Worm (Caenorhabditis elegans) whole organism, L2 larva: Measurements from ENCODE around the gene sre-31.

ENCODE experiments used
- F13H6.1 ChIP-seq: sonication (generic microtip); optimal IDR thresholded peaks from 2 replicates; lab custom pipeline; 2016; ENCODE audit warnings: missing genetic modification characterization, missing compliant biosample characterization
- Y55F3AM.14 ChIP-seq: fragments of 200-800 bp; sonication (Bioruptor generic); optimal IDR thresholded peaks from 2 replicates; lab custom pipeline; 2018; ENCODE audit warnings: mild to moderate bottlenecking, missing genetic modification characterization, missing compliant biosample characterization
- ZK546.5 ChIP-seq: sonication (generic microtip); optimal IDR thresholded peaks from 2 replicates; lab custom pipeline; 2017; ENCODE audit warnings: missing biosample characterization, missing genetic modification characterization
- alr-1 ChIP-seq: fragments of 150-350 bp; optimal IDR thresholded peaks from 2 replicates; lab custom pipeline; 2014; ENCODE audit warnings: missing biosample characterization, missing genetic modification characterization
- blmp-1 ChIP-seq: sonication (generic microtip); optimal IDR thresholded peaks from 2 replicates; lab custom pipeline; 2017; ENCODE audit warnings: missing genetic modification characterization, mild to moderate bottlenecking, missing compliant biosample characterization, antibody characterized with exemption, moderate library complexity; ENCODE audit not compliant: insufficient read depth
- ceh-16 ChIP-seq: fragments of 150-350 bp; optimal IDR thresholded peaks from 2 replicates; lab custom pipeline; 2014; ENCODE audit warnings: missing biosample characterization, missing genetic modification characterization
- ceh-82 ChIP-seq: fragments of 150-350 bp; optimal IDR thresholded peaks from 2 replicates; lab custom pipeline; 2014; ENCODE audit warnings: missing biosample characterization, missing genetic modification characterization
- dmd-4 ChIP-seq: sonication (generic microtip); optimal IDR thresholded peaks from 2 replicates; lab custom pipeline; 2017; ENCODE audit warnings: missing biosample characterization, missing genetic modification characterization
- egl-27 ChIP-seq: sonication (generic microtip); optimal IDR thresholded peaks from 3 replicates; lab custom pipeline; 2017; ENCODE audit warnings: missing biosample characterization, missing genetic modification reagents, missing genetic modification characterization
- elt-1 ChIP-seq: fragments of 150-350 bp; optimal IDR thresholded peaks from 2 replicates; lab custom pipeline; 2014; ENCODE audit warnings: missing biosample characterization, missing genetic modification characterization
- elt-3 ChIP-seq: sonication (generic microtip); optimal IDR thresholded peaks from 2 replicates; lab custom pipeline; 2017; ENCODE audit warnings: missing biosample characterization, missing genetic modification characterization
- gmeb-1 ChIP-seq: fragments of 150-350 bp; optimal IDR thresholded peaks from 2 replicates; lab custom pipeline; 2014; ENCODE audit warnings: missing biosample characterization, missing genetic modification characterization
- lin-11 ChIP-seq: fragments of 150-350 bp; sonication (generic microtip); optimal IDR thresholded peaks from 2 replicates; lab custom pipeline; 2014; ENCODE audit warnings: missing biosample characterization, missing genetic modification characterization, inconsistent platforms, mixed read lengths
- lin-39 ChIP-seq: fragments of 150-350 bp; optimal IDR thresholded peaks from 2 replicates; lab custom pipeline; 2014; ENCODE audit warnings: missing biosample characterization, missing genetic modification reagents, missing genetic modification characterization
- lsy-2 ChIP-seq, 2 experiments: fragments of 150-350 bp in 1 of 2; sonication (generic microtip) in 1 of 2; optimal IDR thresholded peaks; 2 replicates each; lab custom pipeline; 2014 to 2017; ENCODE audit warnings: missing biosample characterization in 2 of 2, missing genetic modification characterization in 2 of 2
- mab-5 ChIP-seq: fragments of 150-350 bp; optimal IDR thresholded peaks from 2 replicates; lab custom pipeline; 2014; ENCODE audit warnings: missing biosample characterization, missing genetic modification characterization
- mdl-1 ChIP-seq, 2 experiments: fragments of 150-350 bp in 1 of 2; sonication (generic microtip) in 1 of 2; optimal IDR thresholded peaks; 2 replicates each; lab custom pipeline; 2017; ENCODE audit warnings: missing biosample characterization in 2 of 2, missing genetic modification characterization in 2 of 2
- nhr-12 ChIP-seq: fragments of 150-350 bp; optimal IDR thresholded peaks from 2 replicates; lab custom pipeline; 2014; ENCODE audit warnings: missing biosample characterization, missing genetic modification characterization
- nhr-129 ChIP-seq: fragments of 150-350 bp; optimal IDR thresholded peaks from 2 replicates; lab custom pipeline; 2014; ENCODE audit warnings: missing biosample characterization, missing genetic modification characterization
- nhr-21 ChIP-seq: fragments of 150-350 bp; optimal IDR thresholded peaks from 2 replicates; lab custom pipeline; 2014; ENCODE audit warnings: missing biosample characterization, missing genetic modification characterization
- nhr-237 ChIP-seq: fragments of 150-350 bp; optimal IDR thresholded peaks from 2 replicates; lab custom pipeline; 2014; ENCODE audit warnings: missing biosample characterization, missing genetic modification characterization
- nhr-6 ChIP-seq: fragments of 150-350 bp; optimal IDR thresholded peaks from 2 replicates; lab custom pipeline; 2014; ENCODE audit warnings: missing biosample characterization, missing genetic modification characterization
- peb-1 ChIP-seq: fragments of 150-350 bp; optimal IDR thresholded peaks from 2 replicates; lab custom pipeline; 2014; ENCODE audit warnings: missing biosample characterization, missing genetic modification characterization
- sem-4 ChIP-seq: fragments of 150-350 bp; optimal IDR thresholded peaks from 2 replicates; lab custom pipeline; 2014; ENCODE audit warnings: missing biosample characterization, missing genetic modification reagents, missing genetic modification characterization
- skn-1 ChIP-seq: sonication (generic microtip); optimal IDR thresholded peaks from 2 replicates; lab custom pipeline; 2017; ENCODE audit warnings: missing biosample characterization, missing genetic modification characterization
- sma-3 ChIP-seq: sonication (generic microtip); optimal IDR thresholded peaks from 2 replicates; lab custom pipeline; 2016; ENCODE audit warnings: missing genetic modification reagents, missing genetic modification characterization, missing compliant biosample characterization
- sma-9 ChIP-seq, 2 experiments: fragments of 150-350 bp in 1 of 2; sonication (generic microtip) in 1 of 2; optimal IDR thresholded peaks; 2 replicates each; lab custom pipeline; 2014 to 2016; ENCODE audit warnings: missing genetic modification characterization in 2 of 2, mild to moderate bottlenecking in 1 of 2, missing biosample characterization in 1 of 2, missing compliant biosample characterization in 1 of 2, missing genetic modification reagents in 1 of 2, moderate library complexity in 1 of 2
- snpc-4 ChIP-seq: fragments of 150-350 bp; optimal IDR thresholded peaks from 2 replicates; lab custom pipeline; 2014; ENCODE audit warnings: missing biosample characterization, missing genetic modification characterization
- unc-39 ChIP-seq: fragments of 150-350 bp; optimal IDR thresholded peaks from 2 replicates; lab custom pipeline; 2014; ENCODE audit warnings: missing biosample characterization, missing genetic modification characterization
- unc-55 ChIP-seq: fragments of 150-350 bp; sonication (generic microtip); optimal IDR thresholded peaks from 3 replicates; lab custom pipeline; 2014; ENCODE audit warnings: missing biosample characterization, missing genetic modification reagents, missing genetic modification characterization
- zag-1 ChIP-seq: fragments of 150-350 bp; optimal IDR thresholded peaks from 2 replicates; lab custom pipeline; 2014; ENCODE audit warnings: missing biosample characterization, missing genetic modification characterization
- ztf-1 ChIP-seq: fragments of 200-800 bp; sonication (Bioruptor generic); conservative IDR thresholded peaks from 2 replicates; pipeline ENCODE4 v1.3.6; 2022; ENCODE audit warnings: missing genetic modification characterization, missing compliant biosample characterization
- ztf-4 ChIP-seq: fragments of 150-350 bp; optimal IDR thresholded peaks from 2 replicates; lab custom pipeline; 2014; ENCODE audit warnings: missing biosample characterization, missing genetic modification characterization

sre-31 gene

ce11 chrII:12420486-12420885 lies 11.9 kb upstream of the sre-31 start, which contains the start of gene sre-26:
TSS of gene sre-26 (minus strand) at chrII:12420586.
- TF ChIP-seq blmp-1 (tag; lab: Kevin White, UChicago) (no peak), peb-1 (tag; lab: Kevin White, UChicago) (no peak), sem-4 (no peak), nhr-21 (no peak), snpc-4 (tag; lab: Kevin White, UChicago) (no peak), sma-9 (GFP tag; optimal IDR thresholded peaks at IDR 0.05; lab: Kevin White, UChicago) (no peak), sma-9 (tag; optimal IDR thresholded peaks at IDR 0.05; lab: Kevin White, UChicago) (no peak), egl-27 (tag; lab: Kevin White, UChicago) (no peak), ztf-4 (tag; lab: Kevin White, UChicago) (no peak), unc-39 (tag; lab: Kevin White, UChicago) (no peak), unc-55 (GFP tag; lab: Kevin White, UChicago) (no peak), zag-1 (tag; lab: Kevin White, UChicago) (no peak), nhr-12 (no peak), ztf-1 (no peak)

ce11 chrII:12417996-12418395 lies 9.4 kb upstream of the sre-31 start:
- TF ChIP-seq lin-39 (tag; lab: Kevin White, UChicago) (no peak), zag-1 (tag; lab: Kevin White, UChicago) (no peak), mdl-1 (tag; optimal IDR thresholded peaks at IDR 0.05; lab: Kevin White, UChicago) (no peak), skn-1 (tag; lab: Kevin White, UChicago) (no peak), ZK546.5 (no peak), egl-27 (tag; lab: Kevin White, UChicago) (no peak), sma-9 (GFP tag; optimal IDR thresholded peaks at IDR 0.05; lab: Kevin White, UChicago) (peak; percentile 10), sma-9 (tag; optimal IDR thresholded peaks at IDR 0.05; lab: Kevin White, UChicago) (no peak)

ce11 chrII:12417514-12417913 lies 8.9 kb upstream of the sre-31 start, which contains the start of gene sre-27:
TSS of gene sre-27 (minus strand) at chrII:12417614.
- no peak for TF ChIP-seq F13H6.1 (tag; lab: Kevin White, UChicago)
- no peak for TF ChIP-seq dmd-4 (tag; lab: Kevin White, UChicago)
- TF ChIP-seq mdl-1 (tag; optimal IDR thresholded peaks at IDR 0.05; lab: Kevin White, UChicago) = no peak
- no peak for TF ChIP-seq sem-4

- TF ChIP-seq nhr-6 (tag; lab: Kevin White, UChicago) = no peak
- no peak for TF ChIP-seq sem-4
- no peak for TF ChIP-seq elt-1
- no peak for TF ChIP-seq sma-3 (GFP tag; lab: Kevin White, UChicago)
- TF ChIP-seq unc-55 (GFP tag; lab: Kevin White, UChicago) = no peak
- TF ChIP-seq egl-27 (tag; lab: Kevin White, UChicago) = no peak
- TF ChIP-seq nhr-12 = no peak
- TF ChIP-seq lin-11 (tag; lab: Kevin White, UChicago) = no peak
- no peak for TF ChIP-seq sma-9 (GFP tag; optimal IDR thresholded peaks at IDR 0.05; lab: Kevin White, UChicago)
- no peak for TF ChIP-seq sma-9 (tag; optimal IDR thresholded peaks at IDR 0.05; lab: Kevin White, UChicago)
- no peak for TF ChIP-seq alr-1 (tag; lab: Kevin White, UChicago)
- no peak for TF ChIP-seq ceh-16 (tag; lab: Kevin White, UChicago)
- no peak for TF ChIP-seq dmd-4 (tag; lab: Kevin White, UChicago)
- TF ChIP-seq ztf-4 (tag; lab: Kevin White, UChicago) = no peak
- TF ChIP-seq F13H6.1 (tag; lab: Kevin White, UChicago) = no peak
- no peak for TF ChIP-seq elt-3 (tag; lab: Kevin White, UChicago)
- no peak for TF ChIP-seq Y55F3AM.14
Observed at ce11 chrII:12414805-12415204, 6.2 kb upstream of the sre-31 start, which contains the start of gene Y57A10C.11. TSS of gene Y57A10C.11 (minus strand) at chrII:12414905.

ce11 chrII:12412417-12412816 lies 3.8 kb upstream of the sre-31 start, which contains the start of gene Y57A10C.1:
TSS of gene Y57A10C.1 (minus strand) at chrII:12412517.
- TF ChIP-seq egl-27 (tag; lab: Kevin White, UChicago) (no peak), sem-4 (no peak), lsy-2 (tag; optimal IDR thresholded peaks at IDR 0.05; lab: Kevin White, UChicago) (no peak), lin-11 (tag; lab: Kevin White, UChicago) (no peak), ZK546.5 (no peak), sma-9 (GFP tag; optimal IDR thresholded peaks at IDR 0.05; lab: Kevin White, UChicago) (no peak), sma-9 (tag; optimal IDR thresholded peaks at IDR 0.05; lab: Kevin White, UChicago) (no peak), snpc-4 (tag; lab: Kevin White, UChicago) (no peak), unc-55 (GFP tag; lab: Kevin White, UChicago) (no peak), gmeb-1 (tag; lab: Kevin White, UChicago) (no peak), zag-1 (tag; lab: Kevin White, UChicago) (no peak), elt-3 (tag; lab: Kevin White, UChicago) (no peak), nhr-237 (tag; lab: Kevin White, UChicago) (no peak), Y55F3AM.14 (no peak), ceh-82 (tag; lab: Kevin White, UChicago) (no peak), nhr-129 (no peak), mab-5 (tag; lab: Kevin White, UChicago) (no peak)
